Worm (Caenorhabditis elegans): ENCODE results near the gene odr-1.

DNA sequence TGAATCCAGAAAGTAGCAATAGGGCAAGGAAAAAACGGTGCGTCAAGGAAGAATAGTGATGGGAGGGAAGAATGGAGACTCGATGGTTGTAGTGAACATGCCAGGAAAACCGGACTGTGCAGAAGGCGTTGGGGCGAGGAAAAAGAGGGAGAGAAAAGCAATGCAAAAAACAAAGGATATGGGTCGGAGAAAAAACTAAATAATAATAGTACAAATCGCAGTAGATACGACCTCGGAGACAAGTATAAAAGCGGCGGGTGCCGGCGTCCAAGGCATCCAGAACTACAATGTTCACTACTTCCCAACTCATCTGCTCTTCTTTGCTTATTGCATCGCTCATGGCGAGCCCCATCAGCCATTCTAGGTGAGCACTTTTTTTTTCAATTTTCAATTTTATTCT is 14.0 kb downstream of the odr-1 start, which contains the start of gene R01E6.5:
- TF ChIP-seq set-16 (GFP tag; IDR thresholded peaks at IDR 0.05) (no peak), snpc-4 (tag; optimal IDR thresholded peaks at IDR 0.05) (no peak), mdl-1 (tag; optimal IDR thresholded peaks at IDR 0.05) (no peak)

Measured in whole organism, L4 larva.